Fruit fly (Drosophila melanogaster): ENCODE results near the gene Nrg.

DNA sequence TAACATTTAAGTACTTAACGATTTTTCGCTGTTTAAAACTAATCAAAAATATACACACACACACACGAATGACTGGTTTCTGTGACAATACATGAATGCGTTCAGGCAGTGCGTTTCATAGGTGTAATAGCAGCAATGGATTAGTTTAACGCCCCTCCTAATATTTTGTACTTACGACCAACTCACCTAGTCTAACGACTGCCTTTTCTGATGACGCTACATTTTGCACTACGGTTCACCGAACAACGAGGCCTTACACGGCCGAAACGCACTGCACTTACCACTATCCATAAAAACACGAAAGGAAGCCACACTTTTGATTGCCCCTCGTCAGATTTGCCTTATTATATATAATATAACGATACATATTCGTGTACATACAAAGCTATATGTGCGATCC lies 84.0 kb downstream of the Nrg start:
- TF ChIP-seq bab1 (GFP tag; optimal IDR thresholded peaks at IDR 0.05), result no peak
- no peak for TF ChIP-seq Mnt (GFP tag; optimal IDR thresholded peaks at IDR 0.05)
- no peak for TF ChIP-seq pad (GFP tag; optimal IDR thresholded peaks at IDR 0.05)
